Worm (Caenorhabditis elegans) whole organism, L1 larva: ENCODE data around the gene penr-1.

ENCODE experiments used
- C04F5.9 ChIP-seq: sonication (generic microtip); optimal IDR thresholded peaks from 2 replicates; lab custom pipeline; 2016; ENCODE audit warnings: missing genetic modification characterization, missing compliant biosample characterization
- C34B4.2 ChIP-seq: sonication (generic microtip); optimal IDR thresholded peaks from 2 replicates; lab custom pipeline; 2017; ENCODE audit warnings: mild to moderate bottlenecking, missing genetic modification characterization, missing compliant biosample characterization
- F16B12.6 ChIP-seq: fragments of 150-350 bp; optimal IDR thresholded peaks from 2 replicates; lab custom pipeline; 2014; ENCODE audit warnings: missing biosample characterization, missing genetic modification characterization
- Y116A8C.19 ChIP-seq: sonication (generic microtip); optimal IDR thresholded peaks from 2 replicates; lab custom pipeline; 2016; ENCODE audit warnings: missing compliant biosample characterization, missing genetic modification characterization, borderline replicate concordance
- aha-1 ChIP-seq: fragments of 150-350 bp; optimal IDR thresholded peaks from 2 replicates; lab custom pipeline; 2014; ENCODE audit warnings: missing biosample characterization, missing genetic modification characterization
- ama-1 ChIP-seq: fragments of 150-350 bp; optimal IDR thresholded peaks from 2 replicates; lab custom pipeline; 2014
- blmp-1 ChIP-seq: fragments of 150-350 bp; optimal IDR thresholded peaks from 2 replicates; lab custom pipeline; 2014; ENCODE audit warnings: missing biosample characterization, missing genetic modification characterization
- ceh-8 ChIP-seq: fragments of 200-800 bp; sonication (Bioruptor generic); optimal IDR thresholded peaks from 2 replicates; lab custom pipeline; 2018; ENCODE audit warnings: mild to moderate bottlenecking, missing genetic modification characterization, moderate library complexity, missing compliant biosample characterization
- ces-1 ChIP-seq: fragments of 150-350 bp; optimal IDR thresholded peaks from 2 replicates; lab custom pipeline; 2014; ENCODE audit warnings: missing biosample characterization, missing genetic modification reagents, missing genetic modification characterization
- dsc-1 ChIP-seq: sonication (generic microtip); optimal IDR thresholded peaks from 2 replicates; lab custom pipeline; 2016; ENCODE audit warnings: mild to moderate bottlenecking, missing genetic modification characterization, missing compliant biosample characterization
- efl-1 ChIP-seq, 4 experiments: fragments of 150-350 bp; optimal IDR thresholded peaks in 3 of 4; peaks in 1 of 4; 1 replicate in 1 of 4; 2 replicates in 3 of 4; lab custom pipeline; 2014; ENCODE audit warnings: missing biosample characterization in 2 of 4, missing genetic modification characterization in 2 of 4, missing genetic modification reagents in 2 of 4
- elt-2 ChIP-seq: sonication (generic microtip); optimal IDR thresholded peaks from 2 replicates; lab custom pipeline; 2016; ENCODE audit warnings: missing genetic modification characterization, mild to moderate bottlenecking, inconsistent platforms, missing compliant biosample characterization, missing genetic modification reagents
- elt-3 ChIP-seq, 6 experiments: fragments of 150-350 bp in 1 of 6; sonication (generic microtip); optimal IDR thresholded peaks; 2 replicates each; lab custom pipeline; 2017 to 2018; ENCODE audit warnings: missing biosample characterization in 6 of 6, missing genetic modification characterization in 6 of 6, inconsistent platforms in 1 of 6
- fkh-4 ChIP-seq: sonication (generic microtip); optimal IDR thresholded peaks from 2 replicates; lab custom pipeline; 2016; ENCODE audit warnings: missing compliant biosample characterization, missing genetic modification characterization, borderline replicate concordance
- fkh-8 ChIP-seq: sonication (generic microtip); optimal IDR thresholded peaks from 2 replicates; lab custom pipeline; 2016; ENCODE audit warnings: mild to moderate bottlenecking, missing genetic modification characterization, missing compliant biosample characterization
- grh-1 ChIP-seq: fragments of 200-800 bp; sonication (Bioruptor generic); IDR thresholded peaks from 2 replicates; pipeline ENCODE4 v1.3.6; 2022; ENCODE audit warnings: missing genetic modification reagents, missing genetic modification characterization, missing compliant biosample characterization
- hpl-2 ChIP-seq: fragments of 150-350 bp; optimal IDR thresholded peaks from 2 replicates; lab custom pipeline; 2014; ENCODE audit warnings: missing biosample characterization, missing genetic modification reagents, missing genetic modification characterization
- jun-1 ChIP-seq: fragments of 150-350 bp; optimal IDR thresholded peaks from 2 replicates; lab custom pipeline; 2014; ENCODE audit warnings: missing biosample characterization, missing genetic modification reagents, missing genetic modification characterization
- lin-13 ChIP-seq: fragments of 150-350 bp; optimal IDR thresholded peaks from 2 replicates; lab custom pipeline; 2014; ENCODE audit warnings: missing biosample characterization, missing genetic modification reagents, missing genetic modification characterization
- lin-39 ChIP-seq: fragments of 150-350 bp; optimal IDR thresholded peaks from 2 replicates; lab custom pipeline; 2014; ENCODE audit warnings: missing biosample characterization, missing genetic modification reagents, missing genetic modification characterization
- mab-9 ChIP-seq: fragments of 200-800 bp; sonication (Bioruptor generic); IDR thresholded peaks from 2 replicates; pipeline ENCODE4 v1.3.6; 2022; ENCODE audit warnings: missing genetic modification reagents, missing genetic modification characterization, missing compliant biosample characterization
- nhr-12 ChIP-seq: sonication (generic microtip); optimal IDR thresholded peaks from 2 replicates; lab custom pipeline; 2017; ENCODE audit warnings: missing biosample characterization, missing genetic modification characterization
- nhr-19 ChIP-seq: fragments of 200-800 bp; sonication (Bioruptor generic); conservative IDR thresholded peaks from 2 replicates; pipeline ENCODE4 v1.3.6; 2022; ENCODE audit warnings: missing genetic modification characterization, missing compliant biosample characterization
- nhr-28 ChIP-seq: fragments of 150-350 bp; optimal IDR thresholded peaks from 2 replicates; lab custom pipeline; 2014; ENCODE audit warnings: missing biosample characterization, missing genetic modification characterization
- nhr-71 ChIP-seq: sonication (generic microtip); optimal IDR thresholded peaks from 2 replicates; lab custom pipeline; 2016; ENCODE audit warnings: mild to moderate bottlenecking, missing genetic modification characterization, moderate library complexity, missing compliant biosample characterization
- nhr-77 ChIP-seq: fragments of 150-350 bp; optimal IDR thresholded peaks from 2 replicates; lab custom pipeline; 2014; ENCODE audit warnings: missing biosample characterization, missing genetic modification characterization
- nhr-90 ChIP-seq: sonication (generic microtip); optimal IDR thresholded peaks from 2 replicates; lab custom pipeline; 2016; ENCODE audit warnings: mild to moderate bottlenecking, missing genetic modification characterization, missing compliant biosample characterization; ENCODE audit not compliant: poor library complexity
- pax-3 ChIP-seq: fragments of 200-800 bp; sonication (Bioruptor generic); optimal IDR thresholded peaks from 2 replicates; lab custom pipeline; 2018; ENCODE audit warnings: mild to moderate bottlenecking, missing genetic modification characterization, moderate library complexity, missing compliant biosample characterization
- pqm-1 ChIP-seq: sonication (generic microtip); optimal IDR thresholded peaks from 3 replicates; lab custom pipeline; 2017; ENCODE audit warnings: missing biosample characterization, missing genetic modification characterization
- rnt-1 ChIP-seq: sonication (generic microtip); optimal IDR thresholded peaks from 2 replicates; lab custom pipeline; 2016; ENCODE audit warnings: mild to moderate bottlenecking, missing genetic modification characterization, moderate library complexity, missing compliant biosample characterization
- snpc-4 ChIP-seq: fragments of 150-350 bp; optimal IDR thresholded peaks from 2 replicates; lab custom pipeline; 2014; ENCODE audit warnings: missing biosample characterization, missing genetic modification characterization
- sup-37 ChIP-seq: fragments of 200-800 bp; sonication (Bioruptor generic); optimal IDR thresholded peaks from 2 replicates; lab custom pipeline; 2018; ENCODE audit warnings: mild to moderate bottlenecking, missing genetic modification characterization, missing compliant biosample characterization
- unc-130 ChIP-seq: fragments of 150-350 bp; optimal IDR thresholded peaks from 2 replicates; lab custom pipeline; 2017; ENCODE audit warnings: missing biosample characterization, missing genetic modification characterization, inconsistent platforms
- unc-62 ChIP-seq: fragments of 150-350 bp; optimal IDR thresholded peaks from 2 replicates; lab custom pipeline; 2014; ENCODE audit warnings: missing biosample characterization, missing genetic modification reagents, missing genetic modification characterization
- unc-86 ChIP-seq: sonication (generic microtip); optimal IDR thresholded peaks from 2 replicates; lab custom pipeline; 2016; ENCODE audit warnings: missing genetic modification characterization, missing compliant biosample characterization
- vab-15 ChIP-seq: sonication (generic microtip); optimal IDR thresholded peaks from 2 replicates; lab custom pipeline; 2017; ENCODE audit warnings: missing genotype, mild to moderate bottlenecking, missing genetic modification characterization, missing compliant biosample characterization
- zip-4 ChIP-seq: fragments of 200-800 bp; sonication (Bioruptor generic); optimal IDR thresholded peaks from 2 replicates; lab custom pipeline; 2018; ENCODE audit warnings: mild to moderate bottlenecking, missing genetic modification characterization, moderate library complexity, missing compliant biosample characterization
- ztf-11 ChIP-seq, 2 experiments: sonication (generic microtip); optimal IDR thresholded peaks; 2 replicates each; lab custom pipeline; 2016 to 2017; ENCODE audit warnings: missing genetic modification characterization in 2 of 2, missing biosample characterization in 1 of 2, missing compliant biosample characterization in 1 of 2
- ztf-4 ChIP-seq: fragments of 150-350 bp; optimal IDR thresholded peaks from 2 replicates; lab custom pipeline; 2014; ENCODE audit warnings: missing biosample characterization, missing genetic modification characterization

penr-1 gene

ce11 chrV:5269024-5269535, at the start of gene penr-1 (continued):
- TF ChIP-seq sup-37 (no peak), aha-1 (tag; lab: Kevin White, UChicago) (no peak), fkh-4 (tag; lab: Kevin White, UChicago) (no peak), grh-1 (GFP tag; lab: Robert Waterston, UW) (peak; percentile 33; the same call in 1 of the 2 replicates), nhr-28 (tag; lab: Kevin White, UChicago) (no peak), snpc-4 (tag; lab: Kevin White, UChicago) (no peak), dsc-1 (tag; lab: Kevin White, UChicago) (peak; percentile 50), nhr-12 (tag; lab: Kevin White, UChicago) (no peak), pqm-1 (no peak), nhr-19 (GFP tag; lab: Robert Waterston, UW) (peak; percentile 57), ces-1 (GFP tag; lab: Kevin White, UChicago) (no peak), C04F5.9 (no peak), C34B4.2 (no peak), hpl-2 (GFP tag; lab: Kevin White, UChicago) (no peak), Y116A8C.19 (tag; lab: Kevin White, UChicago) (no peak), unc-130 (tag; lab: Kevin White, UChicago) (peak; percentile 69), elt-3 (tag; optimal IDR thresholded peaks at IDR 0.05; lab: Kevin White, UChicago) (peak in 2 of 6 experiments; percentile 2 to 43), lin-39 (tag; lab: Kevin White, UChicago) (peak; percentile 20), fkh-8 (tag; lab: Kevin White, UChicago) (peak; percentile 18), mab-9 (GFP tag; lab: Robert Waterston, UW) (no peak), efl-1 (optimal IDR thresholded peaks at IDR 0.05; lab: Kevin White, UChicago) (peak; percentile 95 to 96), efl-1 (GFP tag; optimal IDR thresholded peaks at IDR 0.05 in 1 of 2; lab: Kevin White, UChicago) (peak; percentile 94 to 99), jun-1 (tag; lab: Kevin White, UChicago) (peak; percentile 23), unc-86 (tag; lab: Kevin White, UChicago) (peak; percentile 35), nhr-90 (tag; lab: Kevin White, UChicago) (peak; percentile 34), ztf-4 (no peak), ama-1 (lab: Kevin White, UChicago) (no peak), pax-3 (tag; lab: Kevin White, UChicago) (no peak), nhr-77 (peak; percentile 42), nhr-71 (tag; lab: Kevin White, UChicago) (peak; percentile 75), ceh-8 (no peak), zip-4 (GFP tag; lab: Kevin White, UChicago) (no peak)

ce11 chrV:5223044-5223443, 46.2 kb upstream of the penr-1 start, which contains the start of gene Y49G5B.1:
Gene Y49G5B.1 (plus strand): TSS chrV:5223367.
- TF ChIP-seq elt-2 (tag; lab: Kevin White, UChicago) (no peak), lin-13 (GFP tag; lab: Kevin White, UChicago) (no peak), nhr-28 (tag; lab: Kevin White, UChicago) (no peak), Y116A8C.19 (tag; lab: Kevin White, UChicago) (no peak), hpl-2 (GFP tag; lab: Kevin White, UChicago) (no peak), grh-1 (GFP tag; lab: Robert Waterston, UW) (no peak), elt-3 (tag; optimal IDR thresholded peaks at IDR 0.05; lab: Kevin White, UChicago) (no peak), vab-15 (tag; lab: Kevin White, UChicago) (no peak), nhr-19 (GFP tag; lab: Robert Waterston, UW) (no peak), blmp-1 (tag; lab: Kevin White, UChicago) (no peak), ztf-11 (tag; optimal IDR thresholded peaks at IDR 0.05; lab: Kevin White, UChicago) (no peak), unc-86 (tag; lab: Kevin White, UChicago) (no peak), F16B12.6 (tag; lab: Kevin White, UChicago) (no peak), C34B4.2 (no peak), nhr-77 (no peak), nhr-71 (tag; lab: Kevin White, UChicago) (no peak), rnt-1 (no peak), unc-62 (GFP tag; lab: Kevin White, UChicago) (no peak), nhr-90 (tag; lab: Kevin White, UChicago) (no peak)
